Worm (Caenorhabditis elegans) whole organism, young adult: Measurements from ENCODE around the gene F54E7.9.

Experiments used
- D2030.7 ChIP-seq: fragments of 200-800 bp; sonication (Bioruptor generic); IDR thresholded peaks from 2 replicates; pipeline ENCODE4 v1.3.6; 2022; ENCODE audit warnings: missing genetic modification reagents, missing genetic modification characterization, missing compliant biosample characterization
- akir-1 ChIP-seq: fragments of 200-800 bp; sonication (Bioruptor generic); optimal IDR thresholded peaks from 2 replicates; lab custom pipeline; 2018; ENCODE audit warnings: mild to moderate bottlenecking, missing genetic modification characterization, moderate library complexity, missing compliant biosample characterization
- bed-2 ChIP-seq: fragments of 200-800 bp; sonication (Bioruptor generic); IDR thresholded peaks from 2 replicates; pipeline ENCODE4 v1.3.6; 2022; ENCODE audit warnings: missing genetic modification reagents, missing genetic modification characterization, missing compliant biosample characterization
- ceh-58 ChIP-seq: fragments of 200-800 bp; sonication (Bioruptor generic); IDR thresholded peaks from 2 replicates; pipeline ENCODE4 v1.3.6; 2022; ENCODE audit warnings: missing genetic modification characterization, missing compliant biosample characterization
- dpl-1 ChIP-seq: fragments of 150-350 bp; optimal IDR thresholded peaks from 2 replicates; lab custom pipeline; 2014; ENCODE audit warnings: missing biosample characterization, missing genetic modification reagents, missing genetic modification characterization
- egrh-3 ChIP-seq: fragments of 200-800 bp; sonication (Bioruptor generic); IDR thresholded peaks from 2 replicates; pipeline ENCODE4 v1.3.6; 2022; ENCODE audit warnings: missing genetic modification reagents, missing genetic modification characterization, missing compliant biosample characterization
- mxl-1 ChIP-seq: sonication (generic microtip); optimal IDR thresholded peaks from 2 replicates; lab custom pipeline; 2016; ENCODE audit warnings: missing genetic modification characterization, missing compliant biosample characterization
- nhr-27 ChIP-seq: fragments of 200-800 bp; sonication (Bioruptor generic); optimal IDR thresholded peaks from 2 replicates; lab custom pipeline; 2018; ENCODE audit warnings: mild to moderate bottlenecking, missing genetic modification characterization, moderate library complexity, missing compliant biosample characterization
- snpc-4 ChIP-seq, 5 experiments: fragments of 150-350 bp in 1 of 5; sonication (generic microtip) in 4 of 5; optimal IDR thresholded peaks; 2 replicates each; lab custom pipeline; 2014 to 2018; ENCODE audit warnings: missing genetic modification characterization in 5 of 5, missing biosample characterization in 3 of 5, antibody characterized with exemption in 2 of 5, mild to moderate bottlenecking in 2 of 5, missing compliant biosample characterization in 2 of 5, missing genotype in 2 of 5, moderate library complexity in 2 of 5, missing genetic modification reagents in 1 of 5
- ztf-25 ChIP-seq: fragments of 200-800 bp; sonication (Bioruptor generic); IDR thresholded peaks from 2 replicates; pipeline ENCODE4 v1.3.6; 2022; ENCODE audit warnings: missing genetic modification reagents, missing genetic modification characterization, missing compliant biosample characterization

DNA sequence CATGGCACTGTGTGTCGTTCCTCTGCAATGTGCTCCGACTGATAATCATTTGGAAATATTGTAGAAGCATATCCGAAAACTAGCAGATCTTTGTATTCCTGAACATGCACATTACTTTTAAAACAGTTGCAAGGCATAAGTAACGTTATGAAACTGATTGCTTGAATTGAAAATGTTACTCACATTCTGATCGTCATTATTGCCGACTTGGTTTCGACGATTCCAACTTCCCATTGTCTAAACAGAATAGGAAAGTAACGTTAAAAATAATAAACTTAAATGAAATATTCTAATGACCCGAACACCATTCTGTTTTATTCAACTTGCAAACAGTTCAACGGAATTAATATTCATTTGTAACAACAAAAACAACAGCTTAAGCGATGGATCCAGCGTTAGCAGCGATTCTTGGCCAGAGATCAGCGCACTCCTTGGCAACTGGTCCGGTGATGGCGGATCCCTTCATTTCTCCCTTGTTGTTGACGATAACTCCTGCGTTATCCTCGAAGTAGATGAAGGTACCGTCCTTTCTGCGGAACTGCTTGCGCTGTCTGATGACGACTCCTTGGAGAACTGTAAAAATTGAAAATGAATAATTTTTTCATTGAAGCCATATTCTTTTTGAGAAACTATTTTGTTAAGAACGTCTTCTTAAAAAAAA, 27.7 kb upstream of the F54E7.9 start, which contains the start of gene swp-1:
- TF ChIP-seq snpc-4 (GFP tag; optimal IDR thresholded peaks at IDR 0.05; lab: Kevin White, UChicago) (no peak), snpc-4 (tag; optimal IDR thresholded peaks at IDR 0.05; lab: Kevin White, UChicago) (no peak), bed-2 (GFP tag; lab: Robert Waterston, UW) (no peak), egrh-3 (GFP tag; lab: Robert Waterston, UW) (no peak), mxl-1 (tag; lab: Kevin White, UChicago) (no peak), nhr-27 (tag; lab: Kevin White, UChicago) (no peak), ceh-58 (GFP tag; lab: Robert Waterston, UW) (no peak), D2030.7 (GFP tag; lab: Robert Waterston, UW) (no peak), akir-1 (GFP tag; lab: Kevin White, UChicago) (no peak), ztf-25 (GFP tag; lab: Robert Waterston, UW) (no peak), dpl-1 (no peak)
